Worm (Caenorhabditis elegans) whole organism, late embryonic: ENCODE results near the gene F38B6.2.

Experiments used
- C08G9.2 ChIP-seq: sonication (generic microtip); optimal IDR thresholded peaks from 2 replicates; lab custom pipeline; 2016; ENCODE audit warnings: mild to moderate bottlenecking, missing genetic modification characterization, moderate library complexity, missing compliant biosample characterization
- K02D7.2 ChIP-seq: sonication (generic microtip); optimal IDR thresholded peaks from 2 replicates; lab custom pipeline; 2017; ENCODE audit warnings: mild to moderate bottlenecking, missing genetic modification characterization, missing compliant biosample characterization
- ahr-1 ChIP-seq: sonication (generic microtip); optimal IDR thresholded peaks from 2 replicates; lab custom pipeline; 2016; ENCODE audit warnings: missing genetic modification characterization, missing compliant biosample characterization
- ceh-19 ChIP-seq: fragments of 200-800 bp; sonication (Bioruptor generic); optimal IDR thresholded peaks from 2 replicates; lab custom pipeline; 2018; ENCODE audit warnings: mild to moderate bottlenecking, missing genetic modification characterization, missing compliant biosample characterization
- ceh-2 ChIP-seq: sonication (generic microtip); optimal IDR thresholded peaks from 2 replicates; lab custom pipeline; 2016; ENCODE audit warnings: missing genotype, missing genetic modification characterization, missing compliant biosample characterization
- ceh-22 ChIP-seq: sonication (generic microtip); optimal IDR thresholded peaks from 2 replicates; lab custom pipeline; 2017; ENCODE audit warnings: missing biosample characterization, missing genetic modification characterization
- ceh-24 ChIP-seq: sonication (generic microtip); optimal IDR thresholded peaks from 2 replicates; lab custom pipeline; 2016; ENCODE audit warnings: mild to moderate bottlenecking, missing genetic modification characterization, missing compliant biosample characterization
- ceh-34 ChIP-seq: sonication (generic microtip); optimal IDR thresholded peaks from 2 replicates; lab custom pipeline; 2016; ENCODE audit warnings: mild to moderate bottlenecking, missing genetic modification characterization, missing compliant biosample characterization
- ceh-45 ChIP-seq: fragments of 200-800 bp; sonication (Bioruptor generic); IDR thresholded peaks from 2 replicates; pipeline ENCODE4 v1.3.6; 2022; ENCODE audit warnings: missing genetic modification reagents, missing genetic modification characterization, missing compliant biosample characterization
- ceh-48 ChIP-seq: sonication (generic microtip); optimal IDR thresholded peaks from 2 replicates; lab custom pipeline; 2016; ENCODE audit warnings: missing genetic modification characterization, inconsistent platforms, missing compliant biosample characterization
- ceh-6 ChIP-seq: fragments of 200-800 bp; sonication (Bioruptor generic); optimal IDR thresholded peaks from 2 replicates; lab custom pipeline; 2018; ENCODE audit warnings: mild to moderate bottlenecking, missing genetic modification characterization, missing compliant biosample characterization
- ceh-9 ChIP-seq: sonication (generic microtip); optimal IDR thresholded peaks from 2 replicates; lab custom pipeline; 2016; ENCODE audit warnings: mild to moderate bottlenecking, missing genetic modification characterization, inconsistent platforms, missing compliant biosample characterization
- elt-2 ChIP-seq: sonication (generic microtip); optimal IDR thresholded peaks from 2 replicates; lab custom pipeline; 2016; ENCODE audit warnings: missing genetic modification reagents, missing genetic modification characterization, missing compliant biosample characterization
- eyg-1 ChIP-seq: sonication (generic microtip); optimal IDR thresholded peaks from 2 replicates; lab custom pipeline; 2016; ENCODE audit warnings: missing genotype, missing genetic modification characterization, missing compliant biosample characterization
- fkh-10 ChIP-seq: fragments of 150-350 bp; optimal IDR thresholded peaks from 2 replicates; lab custom pipeline; 2014; ENCODE audit warnings: missing biosample characterization, missing genetic modification reagents, missing genetic modification characterization
- fkh-6 ChIP-seq: sonication (generic microtip); optimal IDR thresholded peaks from 2 replicates; lab custom pipeline; 2016; ENCODE audit warnings: missing genetic modification characterization, missing compliant biosample characterization
- gmeb-2 ChIP-seq: sonication (generic microtip); optimal IDR thresholded peaks from 2 replicates; lab custom pipeline; 2016; ENCODE audit warnings: missing genetic modification characterization, inconsistent platforms, missing compliant biosample characterization
- hlh-13 ChIP-seq: fragments of 200-800 bp; sonication (Bioruptor generic); optimal IDR thresholded peaks from 2 replicates; lab custom pipeline; 2018; ENCODE audit warnings: mild to moderate bottlenecking, missing genetic modification characterization, missing compliant biosample characterization
- hlh-30 ChIP-seq: sonication (generic microtip); optimal IDR thresholded peaks from 2 replicates; lab custom pipeline; 2017; ENCODE audit warnings: antibody characterized with exemption, missing genetic modification characterization, missing compliant biosample characterization; ENCODE audit not compliant: insufficient read depth
- hlh-6 ChIP-seq: sonication (generic microtip); optimal IDR thresholded peaks from 2 replicates; lab custom pipeline; 2016; ENCODE audit warnings: missing genotype, missing genetic modification characterization, missing compliant biosample characterization
- hlh-8 ChIP-seq: sonication (generic microtip); optimal IDR thresholded peaks from 2 replicates; lab custom pipeline; 2016; ENCODE audit warnings: missing genotype, missing genetic modification characterization, missing compliant biosample characterization
- lim-6 ChIP-seq: sonication (generic microtip); optimal IDR thresholded peaks from 2 replicates; lab custom pipeline; 2016; ENCODE audit warnings: missing genetic modification characterization, missing compliant biosample characterization
- lin-11 ChIP-seq: fragments of 200-800 bp; sonication (Bioruptor generic); optimal IDR thresholded peaks from 2 replicates; lab custom pipeline; 2018; ENCODE audit warnings: mild to moderate bottlenecking, missing genetic modification characterization, missing compliant biosample characterization
- madf-2 ChIP-seq: sonication (generic microtip); optimal IDR thresholded peaks from 2 replicates; lab custom pipeline; 2017; ENCODE audit warnings: missing genetic modification characterization, missing compliant biosample characterization
- mec-3 ChIP-seq: sonication (generic microtip); optimal IDR thresholded peaks from 2 replicates; lab custom pipeline; 2016; ENCODE audit warnings: borderline replicate concordance, missing genetic modification characterization, missing compliant biosample characterization
- odd-2 ChIP-seq: sonication (generic microtip); optimal IDR thresholded peaks from 2 replicates; lab custom pipeline; 2017; ENCODE audit warnings: antibody characterized with exemption, mild to moderate bottlenecking, missing genetic modification characterization, missing compliant biosample characterization
- pat-9 ChIP-seq: fragments of 200-800 bp; sonication (Bioruptor generic); optimal IDR thresholded peaks from 2 replicates; lab custom pipeline; 2018; ENCODE audit warnings: mild to moderate bottlenecking, missing genetic modification characterization, moderate library complexity, missing compliant biosample characterization
- pha-4 ChIP-seq: fragments of 150-350 bp; optimal IDR thresholded peaks from 2 replicates; lab custom pipeline; 2018; ENCODE audit warnings: missing biosample characterization, missing genetic modification reagents, missing genetic modification characterization
- pqm-1 ChIP-seq: sonication (generic microtip); optimal IDR thresholded peaks from 2 replicates; lab custom pipeline; 2016; ENCODE audit warnings: missing genetic modification characterization, missing compliant biosample characterization
- ref-2 ChIP-seq: sonication (generic microtip); optimal IDR thresholded peaks from 2 replicates; lab custom pipeline; 2016; ENCODE audit warnings: missing genetic modification characterization, missing compliant biosample characterization
- sdc-2 ChIP-seq: sonication (generic microtip); optimal IDR thresholded peaks from 2 replicates; lab custom pipeline; 2016; ENCODE audit warnings: missing genotype, missing genetic modification characterization, missing compliant biosample characterization
- sox-4 ChIP-seq: sonication (generic microtip); optimal IDR thresholded peaks from 2 replicates; lab custom pipeline; 2017; ENCODE audit warnings: mild to moderate bottlenecking, missing genetic modification characterization, inconsistent platforms, missing compliant biosample characterization
- syd-9 ChIP-seq: sonication (generic microtip); optimal IDR thresholded peaks from 2 replicates; lab custom pipeline; 2016; ENCODE audit warnings: mild to moderate bottlenecking, missing genetic modification characterization, moderate library complexity, missing compliant biosample characterization
- unc-55 ChIP-seq: sonication (generic microtip); optimal IDR thresholded peaks from 2 replicates; lab custom pipeline; 2017; ENCODE audit warnings: missing biosample characterization, missing genetic modification reagents, missing genetic modification characterization
- unc-86 ChIP-seq: sonication (generic microtip); optimal IDR thresholded peaks from 2 replicates; lab custom pipeline; 2016; ENCODE audit warnings: missing genetic modification characterization, missing compliant biosample characterization
- zip-5 ChIP-seq: sonication (generic microtip); optimal IDR thresholded peaks from 2 replicates; lab custom pipeline; 2016; ENCODE audit warnings: missing genetic modification characterization, missing compliant biosample characterization
- ztf-16 ChIP-seq: sonication (generic microtip); optimal IDR thresholded peaks from 2 replicates; lab custom pipeline; 2017; ENCODE audit warnings: missing genetic modification characterization, missing compliant biosample characterization

The F38B6.2 gene

DNA sequence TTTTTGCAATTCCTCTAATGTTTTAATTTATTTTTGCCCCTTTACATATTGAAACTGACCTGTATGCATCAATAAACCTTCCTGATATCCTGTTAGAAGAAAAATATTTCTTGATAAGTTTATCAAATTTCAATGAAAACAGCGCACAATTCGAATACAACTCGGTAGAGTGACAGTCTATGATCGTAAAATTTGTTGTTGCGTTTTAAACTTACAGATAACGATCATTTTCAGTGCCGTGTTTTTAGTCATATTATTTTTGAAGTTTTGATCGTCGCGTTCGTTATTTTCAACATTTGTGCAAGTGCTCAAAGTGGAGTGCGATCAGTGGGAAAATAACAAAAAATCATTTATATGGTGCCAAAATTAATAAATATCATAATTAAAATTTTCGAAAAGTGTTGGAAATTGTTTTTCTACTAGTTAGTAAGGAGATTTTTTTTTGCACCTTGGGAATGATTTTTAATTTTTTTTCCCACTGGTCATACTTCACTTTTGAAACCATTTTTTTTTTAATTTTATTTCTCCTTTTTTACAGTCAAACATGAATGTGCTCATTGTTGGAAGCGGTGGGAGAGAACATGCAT is 23.9 kb upstream of the F38B6.2 start, which contains the start of gene F38B6.4:
Gene F38B6.4, plus strand, starts transcription at position 537 of the 587 bp plus-strand sequence.
- TF ChIP-seq mec-3: no peak
- no peak for TF ChIP-seq hlh-13 (GFP tag; lab: Kevin White, UChicago)
- TF ChIP-seq syd-9 (tag; lab: Kevin White, UChicago): no peak
- no peak for TF ChIP-seq fkh-10
- TF ChIP-seq madf-2 (tag; lab: Kevin White, UChicago): no peak
- no peak for TF ChIP-seq fkh-6 (tag; lab: Kevin White, UChicago)
- TF ChIP-seq ceh-48: no peak
- TF ChIP-seq pqm-1 (tag; lab: Kevin White, UChicago): no peak
- no peak for TF ChIP-seq ahr-1
- TF ChIP-seq gmeb-2: no peak

DNA sequence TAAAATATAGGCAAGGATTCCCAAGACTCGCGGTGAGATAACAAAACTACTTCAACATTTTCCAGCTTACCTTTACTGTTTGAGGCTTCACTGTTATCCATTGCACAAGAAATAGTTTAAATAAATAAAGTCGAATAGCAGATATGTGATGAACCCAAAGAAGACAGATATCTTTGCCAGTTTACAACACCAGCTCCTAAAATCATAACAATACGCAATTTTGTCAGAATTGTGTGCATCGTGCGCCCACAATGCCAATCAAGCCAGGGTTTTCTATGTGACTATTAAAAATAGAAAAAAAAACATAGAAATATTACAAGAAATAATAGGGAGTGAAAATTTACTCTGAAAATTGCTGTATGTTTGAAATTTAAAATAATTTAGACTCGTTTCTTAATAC is 15.7 kb upstream of the F38B6.2 start, which contains the start of gene F38B6.8:
Gene F38B6.8, minus strand, starts transcription at position 101 of the 400 bp plus-strand sequence.
- TF ChIP-seq sdc-2 (tag; lab: Kevin White, UChicago) (no peak), ceh-45 (GFP tag; lab: Robert Waterston, UW) (no peak), syd-9 (tag; lab: Kevin White, UChicago) (no peak), ztf-16 (tag; lab: Kevin White, UChicago) (no peak), odd-2 (tag; lab: Kevin White, UChicago) (no peak), ceh-24 (tag; lab: Kevin White, UChicago) (no peak), elt-2 (tag; lab: Kevin White, UChicago) (no peak), pat-9 (tag; lab: Kevin White, UChicago) (no peak), lin-11 (tag; lab: Kevin White, UChicago) (no peak), zip-5 (tag; lab: Kevin White, UChicago) (no peak), pqm-1 (tag; lab: Kevin White, UChicago) (no peak), ref-2 (tag; lab: Kevin White, UChicago) (no peak), gmeb-2 (no peak), mec-3 (no peak)

DNA sequence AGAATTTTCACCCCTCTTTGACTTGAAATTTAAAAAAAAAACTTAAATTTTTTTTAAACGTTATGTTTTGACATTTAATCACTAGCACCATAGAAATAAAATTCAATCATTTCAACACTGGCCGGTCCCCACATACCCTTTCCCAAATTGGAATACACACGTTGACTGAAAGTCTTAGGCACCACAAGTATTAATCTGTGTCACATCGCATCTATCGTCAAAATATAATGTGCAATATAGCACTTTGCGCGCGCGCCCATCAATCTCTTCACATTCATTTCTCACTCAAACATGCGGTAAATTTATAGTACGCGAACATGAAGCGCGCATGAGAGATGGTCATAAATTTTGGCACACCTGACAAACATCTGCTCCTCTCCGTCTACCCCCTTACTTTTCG is 11.0 kb upstream of the F38B6.2 start:
- no peak for TF ChIP-seq ref-2 (tag; lab: Kevin White, UChicago)
- TF ChIP-seq ceh-19 (GFP tag; lab: Kevin White, UChicago): no peak
- TF ChIP-seq unc-55 (GFP tag; lab: Kevin White, UChicago): no peak
- TF ChIP-seq C08G9.2 (tag; lab: Kevin White, UChicago): no peak
- no peak for TF ChIP-seq ceh-6 (GFP tag; lab: Kevin White, UChicago)
- no peak for TF ChIP-seq hlh-30 (tag; lab: Kevin White, UChicago)
- TF ChIP-seq elt-2 (tag; lab: Kevin White, UChicago): no peak
- TF ChIP-seq ceh-24 (tag; lab: Kevin White, UChicago): no peak
- TF ChIP-seq pat-9 (tag; lab: Kevin White, UChicago): no peak
- TF ChIP-seq ceh-34 (tag; lab: Kevin White, UChicago): no peak
- no peak for TF ChIP-seq hlh-6 (tag; lab: Kevin White, UChicago)
- TF ChIP-seq, all 69 proteins: peak for 0

DNA sequence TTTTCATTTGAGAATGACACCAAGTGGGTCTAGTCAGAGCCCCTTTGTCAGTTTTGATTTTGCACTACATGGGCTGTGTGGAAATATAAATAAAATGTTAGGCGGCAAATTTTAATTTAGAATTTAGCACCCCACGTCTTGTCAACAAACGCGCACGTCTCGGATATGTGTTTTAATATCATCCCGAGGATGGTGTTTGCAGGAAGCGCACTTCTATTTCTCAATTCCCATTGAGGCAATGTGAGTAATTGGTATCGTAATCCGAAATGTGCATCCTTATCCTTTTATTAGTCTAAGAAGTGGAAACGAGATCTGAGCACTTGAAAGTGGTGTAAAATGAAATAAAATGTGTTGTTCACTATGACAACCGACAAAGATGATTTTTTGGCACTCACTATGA is 10.6 kb upstream of the F38B6.2 start:
- TF ChIP-seq unc-86 (tag; lab: Kevin White, UChicago) (no peak), lim-6 (tag; lab: Kevin White, UChicago) (peak; percentile 74)

DNA sequence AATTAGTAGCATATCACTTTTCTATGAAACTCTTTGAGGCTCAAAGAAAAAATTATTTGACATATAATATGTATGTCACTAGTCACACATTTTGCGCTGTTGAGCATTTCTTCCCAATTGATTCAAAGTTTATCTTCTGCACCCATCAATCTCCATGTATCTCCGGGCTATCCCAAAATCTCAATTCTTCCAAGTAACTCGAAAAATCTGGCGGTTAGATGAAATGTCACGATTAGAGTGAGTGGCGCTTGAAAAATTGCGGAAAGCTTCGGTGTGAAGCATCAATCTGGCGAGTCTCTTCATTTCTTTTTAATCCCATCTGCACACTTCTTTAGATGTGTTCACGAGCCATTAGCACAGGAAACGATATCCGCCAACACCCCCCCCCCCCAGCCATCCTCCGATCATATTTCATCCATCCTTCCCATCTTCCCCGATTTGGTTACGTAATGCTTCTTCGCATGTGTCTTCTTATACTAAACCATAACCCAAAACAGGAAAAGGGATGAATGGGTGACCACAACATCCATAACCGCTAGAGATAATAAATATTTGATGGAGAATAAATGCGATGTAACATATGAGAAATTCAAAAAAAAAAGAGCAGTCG is 9.3 kb upstream of the F38B6.2 start:
- peak; percentile 0 for TF ChIP-seq unc-55 (GFP tag; lab: Kevin White, UChicago)
- no peak for TF ChIP-seq lim-6 (tag; lab: Kevin White, UChicago)
- peak; percentile 83 for TF ChIP-seq ceh-34 (tag; lab: Kevin White, UChicago)

DNA sequence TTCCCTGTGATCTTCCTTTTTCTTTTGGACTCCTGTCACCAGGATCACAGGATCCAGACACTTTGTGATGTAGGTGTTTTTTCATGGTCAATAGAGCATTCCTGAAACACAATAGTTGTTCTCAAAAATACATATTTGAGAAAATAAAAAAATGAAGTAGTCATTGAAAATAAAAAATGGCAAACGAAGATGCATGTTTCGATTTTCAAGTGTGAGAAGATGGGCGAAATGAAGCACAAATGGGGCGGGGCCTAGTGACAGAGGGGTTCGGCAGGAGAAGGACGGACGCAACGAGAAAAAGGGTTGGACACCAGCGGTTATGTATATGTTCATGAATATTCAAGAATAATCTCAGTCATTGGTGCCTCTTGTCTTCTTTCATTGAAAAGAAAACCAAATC is 8.3 kb upstream of the F38B6.2 start, which contains the start of gene F38B6.6:
Gene F38B6.6, minus strand, starts transcription at position 101 of the 400 bp plus-strand sequence.
- TF ChIP-seq ceh-2 (tag; lab: Kevin White, UChicago) (no peak), pha-4 (no peak), ceh-22 (tag; lab: Kevin White, UChicago) (no peak), sdc-2 (tag; lab: Kevin White, UChicago) (no peak), K02D7.2 (tag; lab: Kevin White, UChicago) (no peak), lin-11 (tag; lab: Kevin White, UChicago) (no peak), ceh-9 (tag; lab: Kevin White, UChicago) (no peak), eyg-1 (tag; lab: Kevin White, UChicago) (no peak), ahr-1 (no peak), hlh-6 (tag; lab: Kevin White, UChicago) (no peak), hlh-8 (tag; lab: Kevin White, UChicago) (no peak), ceh-48 (no peak), sox-4 (tag; lab: Kevin White, UChicago) (no peak)
- TF ChIP-seq, all 69 proteins: peak for 0
